Fruit fly (Drosophila melanogaster): ENCODE results near the gene CG31673.

The CG31673 gene

dm6 chr2L:20869804-20870295 lies 40.4 kb downstream of the CG31673 start, which contains the start of gene CG14401 (continued):
- TF ChIP-seq Bgb (GFP tag; IDR thresholded peaks at IDR 0.05; ENCODE audit: partially characterized antibody), result peak; percentile 26; the same call in 1 of the 2 replicates
- TF ChIP-seq Dbx (GFP tag; IDR thresholded peaks at IDR 0.05), result 0 out of 3 replicates have a peak, but pooled peaks have one; percentile 42
- TF ChIP-seq B-H2 (GFP tag; optimal IDR thresholded peaks at IDR 0.05), result no peak
- TF ChIP-seq CG16815 (GFP tag; optimal IDR thresholded peaks at IDR 0.05), result no peak
- TF ChIP-seq YL-1 (GFP tag; optimal IDR thresholded peaks at IDR 0.05), result no peak
- TF ChIP-seq ap (GFP tag; IDR thresholded peaks at IDR 0.05), result no peak
- TF ChIP-seq run (tag; optimal IDR thresholded peaks at IDR 0.05), result no peak
- no peak for TF ChIP-seq Gsc (GFP tag; IDR thresholded peaks at IDR 0.05)
- no peak for TF ChIP-seq twi (tag; optimal IDR thresholded peaks at IDR 0.05)
- TF ChIP-seq sd (tag; optimal IDR thresholded peaks at IDR 0.05), result peak; percentile 64
- TF ChIP-seq phol (tag; optimal IDR thresholded peaks at IDR 0.05), result no peak
- no peak for TF ChIP-seq CG18476 (GFP tag; optimal IDR thresholded peaks at IDR 0.05)
- TF ChIP-seq CG9817 (tag; optimal IDR thresholded peaks at IDR 0.05), result no peak
- peak; percentile 66 for TF ChIP-seq Med (GFP tag)
- TF ChIP-seq CG1603 (tag; optimal IDR thresholded peaks at IDR 0.05), result no peak
- no peak for TF ChIP-seq CG17359 (tag; optimal IDR thresholded peaks at IDR 0.05)
- TF ChIP-seq CG15479 (GFP tag; optimal IDR thresholded peaks at IDR 0.05), result no peak
- TF ChIP-seq prd (optimal IDR thresholded peaks at IDR 0.05), result no peak
- no peak for TF ChIP-seq prd (GFP tag; IDR thresholded peaks at IDR 0.05)
- TF ChIP-seq fd96Cb (tag; optimal IDR thresholded peaks at IDR 0.05), result no peak
- no peak for TF ChIP-seq fd102C (GFP tag; optimal IDR thresholded peaks at IDR 0.05)
- TF ChIP-seq CG16813 (GFP tag; IDR thresholded peaks at IDR 0.05; ENCODE audit: partially characterized antibody), result no peak
- no peak for TF ChIP-seq CG8089 (GFP tag; optimal IDR thresholded peaks at IDR 0.05)
- no peak for TF ChIP-seq Tbp (GFP tag; optimal IDR thresholded peaks at IDR 0.05)
- TF ChIP-seq HLH54F (GFP tag; optimal IDR thresholded peaks at IDR 0.05), result no peak
- no peak for TF ChIP-seq otp (GFP tag; IDR thresholded peaks at IDR 0.05)

- TF ChIP-seq ato (GFP tag; IDR thresholded peaks at IDR 0.05; ENCODE audit: partially characterized antibody) (peak; percentile 22; the same call in 1 of the 2 replicates), nerfin-2 (GFP tag; IDR thresholded peaks at IDR 0.05; ENCODE audit: partially characterized antibody) (peak; percentile 59), CG6791 (GFP tag; IDR thresholded peaks at IDR 0.05; ENCODE audit: partially characterized antibody) (peak; percentile 38; the same call in 1 of the 3 replicates), CG6854 (GFP tag; optimal IDR thresholded peaks at IDR 0.05) (peak; percentile 23), chm (GFP tag; IDR thresholded peaks at IDR 0.05) (no peak), CG10267 (tag; optimal IDR thresholded peaks at IDR 0.05) (no peak), Hr39 (optimal IDR thresholded peaks at IDR 0.05) (no peak), HLH4C (GFP tag; IDR thresholded peaks at IDR 0.05; ENCODE audit: partially characterized antibody) (peak; percentile 47; the same call in 1 of the 3 replicates), CG11456 (GFP tag; IDR thresholded peaks at IDR 0.05) (no peak), CG12391 (tag; optimal IDR thresholded peaks at IDR 0.05) (no peak), pnt (GFP tag; optimal IDR thresholded peaks at IDR 0.05) (no peak), pb (GFP tag; optimal IDR thresholded peaks at IDR 0.05) (no peak), Rfx (GFP tag; IDR thresholded peaks at IDR 0.05) (no peak), CG7963 (GFP tag; IDR thresholded peaks at IDR 0.05; ENCODE audit: partially characterized antibody) (peak; percentile 26; the same call in 1 of the 3 replicates), Fer2 (tag; optimal IDR thresholded peaks at IDR 0.05) (no peak), zfh1 (GFP tag; IDR thresholded peaks at IDR 0.05) (0 out of 3 replicates have a peak, but pooled peaks have one; percentile 30), Opbp (GFP tag; IDR thresholded peaks at IDR 0.05; ENCODE audit: partially characterized antibody) (0 out of 3 replicates have a peak, but pooled peaks have one; percentile 46), dpn (GFP tag; optimal IDR thresholded peaks at IDR 0.05) (no peak), CG6654 (GFP tag; optimal IDR thresholded peaks at IDR 0.05) (peak; percentile 99), Sox102F (GFP tag; optimal IDR thresholded peaks at IDR 0.05) (no peak), CG8290 (GFP tag; optimal IDR thresholded peaks at IDR 0.05) (no peak), CG8290 (tag; optimal IDR thresholded peaks at IDR 0.05) (peak in 1 of 2 experiments; percentile 22), Pdp1 (GFP tag; optimal IDR thresholded peaks at IDR 0.05) (peak in 1 of 2 experiments; percentile 87), CG16813 (GFP tag; IDR thresholded peaks at IDR 0.05; ENCODE audit: partially characterized antibody) (peak; percentile 54; the same call in 2 of the 3 replicates), tna (GFP tag; IDR thresholded peaks at IDR 0.05; ENCODE audit: partially characterized antibody) (peak; percentile 54; the same call in 1 of the 2 replicates)
These were observed 45.1 kb downstream of the CG31673 start for dm6 chr2L:20874514-20874913.

All from whole organism, embryonic.